Worm (Caenorhabditis elegans) whole organism, early embryonic: Measurements from ENCODE around the gene pho-10.

Experiments
- B0310.2 ChIP-seq: sonication (generic microtip); optimal IDR thresholded peaks from 2 replicates; lab custom pipeline; 2016; ENCODE audit warnings: mild to moderate bottlenecking, missing genetic modification characterization, missing compliant biosample characterization
- F13C5.2 ChIP-seq: sonication (generic microtip); optimal IDR thresholded peaks from 2 replicates; lab custom pipeline; 2017; ENCODE audit warnings: mild to moderate bottlenecking, missing genetic modification characterization, inconsistent platforms, missing compliant biosample characterization
- aly-1 ChIP-seq: sonication (generic microtip); optimal IDR thresholded peaks from 2 replicates; lab custom pipeline; 2016; ENCODE audit warnings: missing genetic modification characterization, missing compliant biosample characterization
- ama-1 ChIP-seq: fragments of 150-350 bp; optimal IDR thresholded peaks from 2 replicates; lab custom pipeline; 2014
- ceh-13 ChIP-seq: fragments of 200-800 bp; sonication (Bioruptor generic); optimal IDR thresholded peaks from 2 replicates; lab custom pipeline; 2018; ENCODE audit warnings: mild to moderate bottlenecking, missing genetic modification characterization, missing compliant biosample characterization
- ceh-36 ChIP-seq: sonication (generic microtip); optimal IDR thresholded peaks from 2 replicates; lab custom pipeline; 2016; ENCODE audit warnings: missing genetic modification characterization, inconsistent platforms, missing compliant biosample characterization
- ets-7 ChIP-seq: sonication (generic microtip); optimal IDR thresholded peaks from 2 replicates; lab custom pipeline; 2016; ENCODE audit warnings: missing genotype, missing genetic modification characterization, missing compliant biosample characterization
- flt-1 ChIP-seq: fragments of 200-800 bp; sonication (Bioruptor generic); IDR thresholded peaks from 2 replicates; pipeline ENCODE4 v1.3.6; 2022; ENCODE audit warnings: missing genetic modification characterization, missing compliant biosample characterization
- hmbx-1 ChIP-seq: sonication (generic microtip); optimal IDR thresholded peaks from 2 replicates; lab custom pipeline; 2016; ENCODE audit warnings: mild to moderate bottlenecking, missing genetic modification characterization, missing compliant biosample characterization
- hmg-4 ChIP-seq: fragments of 200-800 bp; sonication (Bioruptor generic); optimal IDR thresholded peaks from 2 replicates; lab custom pipeline; 2018; ENCODE audit warnings: mild to moderate bottlenecking, missing genetic modification characterization, missing compliant biosample characterization
- hnd-1 ChIP-seq: sonication (generic microtip); optimal IDR thresholded peaks from 2 replicates; lab custom pipeline; 2016; ENCODE audit warnings: missing genetic modification characterization, missing compliant biosample characterization
- pes-1 ChIP-seq: fragments of 200-800 bp; sonication (Bioruptor generic); IDR thresholded peaks from 2 replicates; pipeline ENCODE4 v1.3.6; 2022; ENCODE audit warnings: missing genetic modification reagents, missing genetic modification characterization, missing compliant biosample characterization
- scrt-1 ChIP-seq: fragments of 200-800 bp; sonication (Bioruptor generic); IDR thresholded peaks from 2 replicates; pipeline ENCODE4 v1.3.6; 2022; ENCODE audit warnings: missing genetic modification characterization, missing compliant biosample characterization
- sea-1 ChIP-seq: fragments of 200-800 bp; sonication (Bioruptor generic); conservative IDR thresholded peaks from 2 replicates; pipeline ENCODE4 v1.3.6; 2022; ENCODE audit warnings: missing genetic modification characterization, missing compliant biosample characterization
- tbx-11 ChIP-seq: fragments of 200-800 bp; sonication (Bioruptor generic); IDR thresholded peaks from 2 replicates; pipeline ENCODE4 v1.3.6; 2022; ENCODE audit warnings: missing genetic modification characterization, missing compliant biosample characterization
- tbx-37 ChIP-seq: fragments of 200-800 bp; sonication (Bioruptor generic); conservative IDR thresholded peaks from 2 replicates; pipeline ENCODE4 v1.3.6; 2022; ENCODE audit warnings: missing genetic modification reagents, missing genetic modification characterization, missing compliant biosample characterization
- tra-4 ChIP-seq: sonication (generic microtip); optimal IDR thresholded peaks from 2 replicates; lab custom pipeline; 2017; ENCODE audit warnings: missing genetic modification characterization, missing compliant biosample characterization

Gene pho-10

ce11 chrII:9954885-9955284 lies 34.5 kb upstream of the pho-10 start, which contains the start of gene egl-43:
Gene egl-43 (plus strand): TSS chrII:9955185.
- TF ChIP-seq ama-1 (lab: Kevin White, UChicago) (no peak), flt-1 (GFP tag; lab: Robert Waterston, UW) (no peak), aly-1 (tag; lab: Kevin White, UChicago) (no peak), ceh-36 (tag; lab: Kevin White, UChicago) (no peak), hmbx-1 (tag; lab: Kevin White, UChicago) (no peak), hnd-1 (no peak)

ce11 chrII:9951846-9952245 lies 31.5 kb upstream of the pho-10 start:
- TF ChIP-seq B0310.2, result no peak
- TF ChIP-seq hmg-4 (GFP tag; lab: Kevin White, UChicago), result no peak
- no peak for TF ChIP-seq hnd-1
- TF ChIP-seq ceh-36 (tag; lab: Kevin White, UChicago), result no peak
- no peak for TF ChIP-seq F13C5.2 (tag; lab: Kevin White, UChicago)
- TF ChIP-seq aly-1 (tag; lab: Kevin White, UChicago), result no peak
- TF ChIP-seq flt-1 (GFP tag; lab: Robert Waterston, UW), result no peak
- no peak for TF ChIP-seq sea-1 (GFP tag; lab: Robert Waterston, UW)
- TF ChIP-seq ets-7 (tag; lab: Kevin White, UChicago), result no peak
- TF ChIP-seq ceh-13 (GFP tag; lab: Kevin White, UChicago), result no peak
- no peak for TF ChIP-seq ama-1 (lab: Kevin White, UChicago)
- TF ChIP-seq pes-1 (GFP tag; lab: Robert Waterston, UW), result no peak
- no peak for TF ChIP-seq hmbx-1 (tag; lab: Kevin White, UChicago)
- no peak for TF ChIP-seq scrt-1 (GFP tag; lab: Robert Waterston, UW)
- TF ChIP-seq tbx-37 (GFP tag; lab: Robert Waterston, UW), result no peak

ce11 chrII:9948662-9949061 lies 28.3 kb upstream of the pho-10 start:
- TF ChIP-seq tbx-11 (GFP tag; lab: Robert Waterston, UW) (no peak), ets-7 (tag; lab: Kevin White, UChicago) (no peak), hnd-1 (no peak), scrt-1 (GFP tag; lab: Robert Waterston, UW) (no peak), pes-1 (GFP tag; lab: Robert Waterston, UW) (no peak), sea-1 (GFP tag; lab: Robert Waterston, UW) (no peak), aly-1 (tag; lab: Kevin White, UChicago) (no peak), ama-1 (lab: Kevin White, UChicago) (no peak), hmg-4 (GFP tag; lab: Kevin White, UChicago) (no peak)

ce11 chrII:9943837-9944236 lies 23.5 kb upstream of the pho-10 start, which contains the start of gene flad-1:
Gene flad-1 (plus strand): TSS chrII:9944137.
- TF ChIP-seq pes-1 (GFP tag; lab: Robert Waterston, UW), result no peak
- no peak for TF ChIP-seq F13C5.2 (tag; lab: Kevin White, UChicago)
- no peak for TF ChIP-seq tbx-11 (GFP tag; lab: Robert Waterston, UW)
- no peak for TF ChIP-seq tbx-37 (GFP tag; lab: Robert Waterston, UW)
- TF ChIP-seq hmg-4 (GFP tag; lab: Kevin White, UChicago), result no peak
- TF ChIP-seq scrt-1 (GFP tag; lab: Robert Waterston, UW), result no peak
- TF ChIP-seq hmbx-1 (tag; lab: Kevin White, UChicago), result no peak
- no peak for TF ChIP-seq flt-1 (GFP tag; lab: Robert Waterston, UW)
- no peak for TF ChIP-seq hnd-1
- no peak for TF ChIP-seq sea-1 (GFP tag; lab: Robert Waterston, UW)
- no peak for TF ChIP-seq tra-4 (tag; lab: Kevin White, UChicago)
- no peak for TF ChIP-seq ama-1 (lab: Kevin White, UChicago)
- TF ChIP-seq ceh-36 (tag; lab: Kevin White, UChicago), result no peak
- no peak for TF ChIP-seq B0310.2
- no peak for TF ChIP-seq ceh-13 (GFP tag; lab: Kevin White, UChicago)
- TF ChIP-seq ets-7 (tag; lab: Kevin White, UChicago), result no peak
- TF ChIP-seq aly-1 (tag; lab: Kevin White, UChicago), result no peak

ce11 chrII:9943246-9943645 lies 22.9 kb upstream of the pho-10 start:
- TF ChIP-seq ama-1 (lab: Kevin White, UChicago) (no peak), ceh-36 (tag; lab: Kevin White, UChicago) (no peak), scrt-1 (GFP tag; lab: Robert Waterston, UW) (no peak), sea-1 (GFP tag; lab: Robert Waterston, UW) (no peak), tbx-11 (GFP tag; lab: Robert Waterston, UW) (no peak), flt-1 (GFP tag; lab: Robert Waterston, UW) (no peak)

- TF ChIP-seq B0310.2 (no peak), sea-1 (GFP tag; lab: Robert Waterston, UW) (no peak), aly-1 (tag; lab: Kevin White, UChicago) (no peak), flt-1 (GFP tag; lab: Robert Waterston, UW) (peak; percentile 47; the same call in 1 of the 2 replicates), scrt-1 (GFP tag; lab: Robert Waterston, UW) (no peak), ceh-13 (GFP tag; lab: Kevin White, UChicago) (no peak), ama-1 (lab: Kevin White, UChicago) (no peak), tra-4 (tag; lab: Kevin White, UChicago) (no peak), hnd-1 (no peak), pes-1 (GFP tag; lab: Robert Waterston, UW) (no peak; the same call in 1 of the 2 replicates), tbx-37 (GFP tag; lab: Robert Waterston, UW) (peak; percentile 87), hmg-4 (GFP tag; lab: Kevin White, UChicago) (no peak), ceh-36 (tag; lab: Kevin White, UChicago) (no peak), F13C5.2 (tag; lab: Kevin White, UChicago) (peak; percentile 57), tbx-11 (GFP tag; lab: Robert Waterston, UW) (no peak)
These were observed 20.1 kb upstream of the pho-10 start, which contains the start of gene ufd-3 for ce11 chrII:9940430-9940829. Gene ufd-3 (plus strand): TSS chrII:9940753.

- TF ChIP-seq B0310.2, result no peak
- TF ChIP-seq sea-1 (GFP tag; lab: Robert Waterston, UW), result no peak
- no peak for TF ChIP-seq scrt-1 (GFP tag; lab: Robert Waterston, UW)
- no peak for TF ChIP-seq aly-1 (tag; lab: Kevin White, UChicago)
- TF ChIP-seq hnd-1, result no peak
- TF ChIP-seq F13C5.2 (tag; lab: Kevin White, UChicago), result no peak
- TF ChIP-seq hmbx-1 (tag; lab: Kevin White, UChicago), result no peak
- TF ChIP-seq ets-7 (tag; lab: Kevin White, UChicago), result no peak
- no peak for TF ChIP-seq tra-4 (tag; lab: Kevin White, UChicago)
- no peak for TF ChIP-seq ceh-13 (GFP tag; lab: Kevin White, UChicago)
- no peak for TF ChIP-seq ama-1 (lab: Kevin White, UChicago)
- no peak for TF ChIP-seq flt-1 (GFP tag; lab: Robert Waterston, UW)
- no peak for TF ChIP-seq tbx-11 (GFP tag; lab: Robert Waterston, UW)
- TF ChIP-seq hmg-4 (GFP tag; lab: Kevin White, UChicago), result no peak
- TF ChIP-seq pes-1 (GFP tag; lab: Robert Waterston, UW), result no peak
- TF ChIP-seq ceh-36 (tag; lab: Kevin White, UChicago), result no peak
- TF ChIP-seq tbx-37 (GFP tag; lab: Robert Waterston, UW), result no peak
These were observed 18.5 kb upstream of the pho-10 start, which contains the start of the genes C05C10.7 and C05C10.5 for ce11 chrII:9938877-9939276. Gene C05C10.7 (minus strand): TSS chrII:9938971. Gene C05C10.5 (plus strand): TSS chrII:9939040.
